Worm (Caenorhabditis elegans) whole organism, L1 larva: ENCODE data around the gene nas-4.

Source experiments
- alr-1 ChIP-seq: fragments of 200-800 bp; sonication (Bioruptor generic); optimal IDR thresholded peaks from 2 replicates; lab custom pipeline; 2018; ENCODE audit warnings: borderline replicate concordance, mild to moderate bottlenecking, missing genetic modification characterization, missing compliant biosample characterization
- aly-2 ChIP-seq: fragments of 150-350 bp; optimal IDR thresholded peaks from 2 replicates; lab custom pipeline; 2014; ENCODE audit warnings: missing biosample characterization, missing genetic modification characterization
- blmp-1 ChIP-seq: fragments of 150-350 bp; optimal IDR thresholded peaks from 2 replicates; lab custom pipeline; 2014; ENCODE audit warnings: missing biosample characterization, missing genetic modification characterization
- ceh-63 ChIP-seq: fragments of 200-800 bp; sonication (Bioruptor generic); optimal IDR thresholded peaks from 2 replicates; lab custom pipeline; 2018; ENCODE audit warnings: mild to moderate bottlenecking, missing genetic modification characterization, missing compliant biosample characterization
- ceh-90 ChIP-seq: sonication (generic microtip); optimal IDR thresholded peaks from 2 replicates; lab custom pipeline; 2016; ENCODE audit warnings: missing genetic modification characterization, missing compliant biosample characterization
- dpl-1 ChIP-seq, 3 experiments: fragments of 150-350 bp in 2 of 3; sonication (generic microtip) in 1 of 3; optimal IDR thresholded peaks; 2 replicates each; lab custom pipeline; 2014 to 2017; ENCODE audit warnings: missing biosample characterization in 3 of 3, missing genetic modification characterization in 3 of 3, missing genetic modification reagents in 3 of 3
- efl-1 ChIP-seq, 4 experiments: fragments of 150-350 bp; optimal IDR thresholded peaks in 3 of 4; peaks in 1 of 4; 1 replicate in 1 of 4; 2 replicates in 3 of 4; lab custom pipeline; 2014; ENCODE audit warnings: missing biosample characterization in 2 of 4, missing genetic modification characterization in 2 of 4, missing genetic modification reagents in 2 of 4
- efl-3 ChIP-seq: fragments of 200-800 bp; sonication (Bioruptor generic); optimal IDR thresholded peaks from 2 replicates; lab custom pipeline; 2018; ENCODE audit warnings: mild to moderate bottlenecking, missing genetic modification characterization, missing compliant biosample characterization
- egl-13 ChIP-seq: sonication (generic microtip); optimal IDR thresholded peaks from 2 replicates; lab custom pipeline; 2016; ENCODE audit warnings: missing genotype, missing genetic modification reagents, missing genetic modification characterization, missing compliant biosample characterization
- egl-27 ChIP-seq, 2 experiments: fragments of 150-350 bp in 1 of 2; sonication (generic microtip); optimal IDR thresholded peaks; 3 replicates each; lab custom pipeline; 2017 to 2018; ENCODE audit warnings: missing biosample characterization in 2 of 2, missing genetic modification characterization in 2 of 2, missing genetic modification reagents in 2 of 2
- elt-3 ChIP-seq, 6 experiments: fragments of 150-350 bp in 1 of 6; sonication (generic microtip); optimal IDR thresholded peaks; 2 replicates each; lab custom pipeline; 2017 to 2018; ENCODE audit warnings: missing biosample characterization in 6 of 6, missing genetic modification characterization in 6 of 6, inconsistent platforms in 1 of 6
- fkh-10 ChIP-seq: sonication (generic microtip); optimal IDR thresholded peaks from 2 replicates; lab custom pipeline; 2017; ENCODE audit warnings: missing biosample characterization, missing genetic modification reagents, missing genetic modification characterization
- fos-1 ChIP-seq: fragments of 150-350 bp; optimal IDR thresholded peaks from 2 replicates; lab custom pipeline; 2014; ENCODE audit warnings: missing biosample characterization, missing genetic modification characterization
- hpl-2 ChIP-seq: fragments of 150-350 bp; optimal IDR thresholded peaks from 2 replicates; lab custom pipeline; 2014; ENCODE audit warnings: missing biosample characterization, missing genetic modification reagents, missing genetic modification characterization
- lin-14 ChIP-seq: fragments of 200-800 bp; sonication (Bioruptor generic); optimal IDR thresholded peaks from 2 replicates; lab custom pipeline; 2018; ENCODE audit warnings: mild to moderate bottlenecking, missing genetic modification characterization, moderate library complexity, missing compliant biosample characterization
- lin-15B ChIP-seq: fragments of 150-350 bp; sonication (generic microtip); optimal IDR thresholded peaks from 3 replicates; lab custom pipeline; 2014; ENCODE audit warnings: missing biosample characterization, missing genetic modification characterization
- lsy-2 ChIP-seq, 2 experiments: fragments of 150-350 bp; optimal IDR thresholded peaks; 2 replicates each; lab custom pipeline; 2014; ENCODE audit warnings: missing biosample characterization in 2 of 2, missing genetic modification characterization in 2 of 2
- mab-9 ChIP-seq: fragments of 200-800 bp; sonication (Bioruptor generic); IDR thresholded peaks from 2 replicates; pipeline ENCODE4 v1.3.6; 2022; ENCODE audit warnings: missing genetic modification reagents, missing genetic modification characterization, missing compliant biosample characterization
- mep-1 ChIP-seq: fragments of 150-350 bp; optimal IDR thresholded peaks from 2 replicates; lab custom pipeline; 2014; ENCODE audit warnings: missing biosample characterization, missing genetic modification characterization
- nhr-19 ChIP-seq: fragments of 200-800 bp; sonication (Bioruptor generic); conservative IDR thresholded peaks from 2 replicates; pipeline ENCODE4 v1.3.6; 2022; ENCODE audit warnings: missing genetic modification characterization, missing compliant biosample characterization
- nhr-20 ChIP-seq: sonication (generic microtip); optimal IDR thresholded peaks from 2 replicates; lab custom pipeline; 2016; ENCODE audit warnings: mild to moderate bottlenecking, missing genetic modification characterization, missing compliant biosample characterization
- nhr-237 ChIP-seq: fragments of 150-350 bp; optimal IDR thresholded peaks from 2 replicates; lab custom pipeline; 2014; ENCODE audit warnings: missing biosample characterization, missing genetic modification characterization
- nhr-28 ChIP-seq: fragments of 150-350 bp; optimal IDR thresholded peaks from 2 replicates; lab custom pipeline; 2014; ENCODE audit warnings: missing biosample characterization, missing genetic modification characterization
- nhr-71 ChIP-seq: sonication (generic microtip); optimal IDR thresholded peaks from 2 replicates; lab custom pipeline; 2016; ENCODE audit warnings: mild to moderate bottlenecking, missing genetic modification characterization, moderate library complexity, missing compliant biosample characterization
- nhr-76 ChIP-seq: sonication (generic microtip); optimal IDR thresholded peaks from 2 replicates; lab custom pipeline; 2017; ENCODE audit warnings: missing biosample characterization, missing genetic modification characterization
- nhr-84 ChIP-seq: sonication (generic microtip); optimal IDR thresholded peaks from 2 replicates; lab custom pipeline; 2017; ENCODE audit warnings: missing biosample characterization, missing genetic modification characterization
- nhr-85 ChIP-seq: sonication (generic microtip); peaks from one replicate; lab custom pipeline; 2016; ENCODE audit warnings: missing genetic modification characterization, inconsistent platforms, missing compliant biosample characterization
- nhr-90 ChIP-seq: sonication (generic microtip); optimal IDR thresholded peaks from 2 replicates; lab custom pipeline; 2016; ENCODE audit warnings: mild to moderate bottlenecking, missing genetic modification characterization, missing compliant biosample characterization; ENCODE audit not compliant: poor library complexity
- pax-3 ChIP-seq: fragments of 200-800 bp; sonication (Bioruptor generic); optimal IDR thresholded peaks from 2 replicates; lab custom pipeline; 2018; ENCODE audit warnings: mild to moderate bottlenecking, missing genetic modification characterization, moderate library complexity, missing compliant biosample characterization
- rnt-1 ChIP-seq: sonication (generic microtip); optimal IDR thresholded peaks from 2 replicates; lab custom pipeline; 2016; ENCODE audit warnings: mild to moderate bottlenecking, missing genetic modification characterization, moderate library complexity, missing compliant biosample characterization
- skn-1 ChIP-seq: fragments of 150-350 bp; optimal IDR thresholded peaks from 2 replicates; lab custom pipeline; 2014; ENCODE audit warnings: missing biosample characterization, missing genetic modification characterization
- snpc-4 ChIP-seq: fragments of 150-350 bp; optimal IDR thresholded peaks from 2 replicates; lab custom pipeline; 2014; ENCODE audit warnings: missing biosample characterization, missing genetic modification characterization
- snu-23 ChIP-seq: sonication (generic microtip); optimal IDR thresholded peaks from 2 replicates; lab custom pipeline; 2016; ENCODE audit warnings: missing genetic modification characterization, missing compliant biosample characterization
- sox-4 ChIP-seq: sonication (generic microtip); optimal IDR thresholded peaks from 2 replicates; lab custom pipeline; 2016; ENCODE audit warnings: missing genetic modification characterization, missing compliant biosample characterization
- sup-37 ChIP-seq: fragments of 200-800 bp; sonication (Bioruptor generic); optimal IDR thresholded peaks from 2 replicates; lab custom pipeline; 2018; ENCODE audit warnings: mild to moderate bottlenecking, missing genetic modification characterization, missing compliant biosample characterization
- tbx-2 ChIP-seq: sonication (generic microtip); optimal IDR thresholded peaks from 2 replicates; lab custom pipeline; 2016; ENCODE audit warnings: missing genetic modification characterization, missing compliant biosample characterization
- unc-30 ChIP-seq: sonication (generic microtip); optimal IDR thresholded peaks from 2 replicates; lab custom pipeline; 2017; ENCODE audit warnings: missing biosample characterization, missing genetic modification characterization
- ztf-4 ChIP-seq: fragments of 150-350 bp; optimal IDR thresholded peaks from 2 replicates; lab custom pipeline; 2014; ENCODE audit warnings: missing biosample characterization, missing genetic modification characterization

Gene nas-4

ce11 chrIII:6373850-6374474, 41.5 kb downstream of the nas-4 start (continued):
- TF ChIP-seq nhr-237 (tag; lab: Kevin White, UChicago) (no peak), ceh-63 (GFP tag; lab: Kevin White, UChicago) (no peak), nhr-90 (tag; lab: Kevin White, UChicago) (no peak), mab-9 (GFP tag; lab: Robert Waterston, UW) (no peak), snu-23 (GFP tag; lab: Kevin White, UChicago) (no peak), tbx-2 (no peak), nhr-85 (tag; lab: Kevin White, UChicago) (peak; percentile 42), nhr-20 (tag; lab: Kevin White, UChicago) (no peak), nhr-19 (no peak), fos-1 (tag; lab: Kevin White, UChicago) (peak; percentile 8), lin-15B (tag; lab: Kevin White, UChicago) (no peak), mep-1 (tag; lab: Kevin White, UChicago) (no peak), ceh-90 (tag; lab: Kevin White, UChicago) (no peak), sup-37 (GFP tag; lab: Kevin White, UChicago) (no peak), efl-3 (no peak), lsy-2 (tag; optimal IDR thresholded peaks at IDR 0.05; lab: Kevin White, UChicago) (peak in 1 of 2 experiments; percentile 71)

- TF ChIP-seq unc-30 (tag; lab: Kevin White, UChicago) = no peak
- no peak for TF ChIP-seq alr-1 (tag; lab: Kevin White, UChicago)
- TF ChIP-seq egl-27 (tag; optimal IDR thresholded peaks at IDR 0.05; lab: Kevin White, UChicago) = no peak
- no peak for TF ChIP-seq aly-2
- TF ChIP-seq nhr-19 = no peak
- TF ChIP-seq nhr-76 (tag; lab: Kevin White, UChicago) = no peak
- no peak for TF ChIP-seq snpc-4 (tag; lab: Kevin White, UChicago)
- TF ChIP-seq pax-3 = no peak
- no peak for TF ChIP-seq lsy-2 (tag; optimal IDR thresholded peaks at IDR 0.05; lab: Kevin White, UChicago)
- TF ChIP-seq sox-4 (tag; lab: Kevin White, UChicago) = no peak
- TF ChIP-seq nhr-28 = no peak
- TF ChIP-seq efl-1 (optimal IDR thresholded peaks at IDR 0.05; lab: Kevin White, UChicago) = no peak
- no peak for TF ChIP-seq efl-1 (GFP tag; optimal IDR thresholded peaks at IDR 0.05 in 1 of 2; lab: Kevin White, UChicago)
- TF ChIP-seq nhr-84 (tag; lab: Kevin White, UChicago) = no peak
- TF ChIP-seq dpl-1 (GFP tag; optimal IDR thresholded peaks at IDR 0.05; lab: Kevin White, UChicago) = no peak
- TF ChIP-seq elt-3 (tag; optimal IDR thresholded peaks at IDR 0.05; lab: Kevin White, UChicago) = no peak
- no peak for TF ChIP-seq nhr-20 (tag; lab: Kevin White, UChicago)
- no peak for TF ChIP-seq fkh-10 (GFP tag; lab: Kevin White, UChicago)
- TF ChIP-seq hpl-2 (GFP tag; lab: Kevin White, UChicago) = no peak
- TF ChIP-seq rnt-1 (tag; lab: Kevin White, UChicago) = no peak
- TF ChIP-seq tbx-2 = no peak
These were observed 46.9 kb downstream of the nas-4 start for ce11 chrIII:6368524-6368923.

ce11 chrIII:6367712-6368111, 47.7 kb downstream of the nas-4 start, which contains the start of the genes C56G2.15 and thoc-2:
C56G2.15 (minus strand) TSS chrIII:6367899.
thoc-2 (plus strand) TSS chrIII:6368042.
- TF ChIP-seq skn-1 (no peak), nhr-76 (tag; lab: Kevin White, UChicago) (no peak), egl-13 (tag; lab: Kevin White, UChicago) (no peak), snu-23 (GFP tag; lab: Kevin White, UChicago) (peak; percentile 14), nhr-85 (tag; lab: Kevin White, UChicago) (peak; percentile 64), ztf-4 (tag; lab: Kevin White, UChicago) (no peak), blmp-1 (peak; percentile 18), lsy-2 (tag; optimal IDR thresholded peaks at IDR 0.05; lab: Kevin White, UChicago) (peak; percentile 18 to 37), nhr-71 (peak; percentile 31), hpl-2 (GFP tag; lab: Kevin White, UChicago) (no peak), efl-1 (optimal IDR thresholded peaks at IDR 0.05; lab: Kevin White, UChicago) (peak in 1 of 2 experiments; percentile 0), efl-1 (GFP tag; optimal IDR thresholded peaks at IDR 0.05 in 1 of 2; lab: Kevin White, UChicago) (peak; percentile 3 to 80), lin-14 (GFP tag; lab: Kevin White, UChicago) (peak; percentile 41), rnt-1 (tag; lab: Kevin White, UChicago) (peak; percentile 32)
